Fruit fly (Drosophila melanogaster) whole organism, embryonic: ENCODE data around the gene ghi.

Experiments used
- Atf6 ChIP-seq: fragments of 200-800 bp; sonication (Bioruptor generic); IDR thresholded peaks from 2 replicates; pipeline ENCODE4 v1.3.6; 2022; ENCODE audit warnings: missing biosample characterization, missing genetic modification characterization
- C15 ChIP-seq: fragments of 200-800 bp; sonication (Bioruptor generic); IDR thresholded peaks from 3 replicates; pipeline ENCODE4 v1.3.6; 2022; ENCODE audit warnings: missing biosample characterization, missing genetic modification characterization
- CG10209 ChIP-seq: fragments of 200-800 bp; sonication (Bioruptor generic); optimal IDR thresholded peaks from 3 replicates; lab custom pipeline; 2017; ENCODE audit warnings: missing biosample characterization, mild to moderate bottlenecking, missing genetic modification characterization, missing genetic modification reagents
- CG10267 ChIP-seq: fragments of 200-800 bp; sonication (Bioruptor generic); optimal IDR thresholded peaks from 2 replicates; lab custom pipeline; 2018; ENCODE audit warnings: missing biosample characterization, mild to moderate bottlenecking, missing genetic modification characterization, moderate library complexity
- CG10654 ChIP-seq: fragments of 200-800 bp; sonication (Bioruptor generic); optimal IDR thresholded peaks from 2 replicates; lab custom pipeline; 2016; ENCODE audit warnings: missing biosample characterization, missing genetic modification characterization
- CG12236 ChIP-seq: fragments of 200-800 bp; sonication (Bioruptor generic); optimal IDR thresholded peaks from 2 replicates; lab custom pipeline; 2016; ENCODE audit warnings: missing biosample characterization, missing genetic modification characterization
- CG1233 ChIP-seq: fragments of 200-800 bp; sonication (Bioruptor generic); optimal IDR thresholded peaks from 4 replicates; lab custom pipeline; 2018; ENCODE audit warnings: missing biosample characterization, mild to moderate bottlenecking, missing genetic modification characterization
- CG13424 ChIP-seq: fragments of 200-800 bp; sonication (Bioruptor generic); optimal IDR thresholded peaks from 2 replicates; lab custom pipeline; 2019; ENCODE audit warnings: missing biosample characterization, mild to moderate bottlenecking, missing genetic modification characterization, moderate library complexity
- CG14710 ChIP-seq: fragments of 200-800 bp; sonication (Bioruptor generic); optimal IDR thresholded peaks from 3 replicates; lab custom pipeline; 2019; ENCODE audit warnings: missing biosample characterization, mild to moderate bottlenecking, missing genetic modification characterization, moderate library complexity
- CG1647 ChIP-seq: fragments of 200-800 bp; sonication (Bioruptor generic); optimal IDR thresholded peaks from 3 replicates; lab custom pipeline; 2016; ENCODE audit warnings: missing biosample characterization, missing genetic modification characterization
- CG18476 ChIP-seq: fragments of 200-800 bp; sonication (Bioruptor generic); optimal IDR thresholded peaks from 2 replicates; lab custom pipeline; 2016; ENCODE audit warnings: missing biosample characterization, mild to moderate bottlenecking, missing genetic modification characterization
- CG2129 ChIP-seq: fragments of 200-800 bp; sonication (Bioruptor generic); IDR thresholded peaks from 2 replicates; pipeline ENCODE4 v1.3.6; 2022; ENCODE audit warnings: missing biosample characterization, missing genetic modification characterization; ENCODE audit not compliant: partially characterized antibody
- CG30403 ChIP-seq: fragments of 200-800 bp; sonication (Bioruptor generic); optimal IDR thresholded peaks from 3 replicates; lab custom pipeline; 2016; ENCODE audit warnings: missing biosample characterization, missing genetic modification characterization
- CG31365 ChIP-seq: fragments of 200-800 bp; sonication (Bioruptor generic); optimal IDR thresholded peaks from 2 replicates; lab custom pipeline; 2018; ENCODE audit warnings: missing biosample characterization, mild to moderate bottlenecking, missing genetic modification characterization
- CG43689 ChIP-seq: fragments of 200-800 bp; sonication (Bioruptor generic); IDR thresholded peaks from 2 replicates; pipeline ENCODE4 v1.3.6; 2022; ENCODE audit warnings: missing biosample characterization, missing genetic modification characterization
- CG5180 ChIP-seq: fragments of 200-800 bp; sonication (Bioruptor generic); optimal IDR thresholded peaks from 3 replicates; lab custom pipeline; 2017; ENCODE audit warnings: missing biosample characterization, missing genetic modification characterization, mild to moderate bottlenecking, moderate library complexity, missing genetic modification reagents
- CG6791 ChIP-seq: fragments of 200-800 bp; sonication (Bioruptor generic); IDR thresholded peaks from 3 replicates; pipeline ENCODE4 v1.3.6; 2022; ENCODE audit warnings: missing biosample characterization, missing genetic modification characterization; ENCODE audit not compliant: partially characterized antibody
- CG7786 ChIP-seq: fragments of 200-800 bp; sonication (Bioruptor generic); optimal IDR thresholded peaks from 2 replicates; lab custom pipeline; 2016; ENCODE audit warnings: missing biosample characterization, missing genetic modification characterization
- CG9817 ChIP-seq: fragments of 200-800 bp; sonication (Bioruptor generic); optimal IDR thresholded peaks from 2 replicates; lab custom pipeline; 2018; ENCODE audit warnings: missing biosample characterization, mild to moderate bottlenecking, missing genetic modification characterization, moderate library complexity
- Ets65A ChIP-seq: fragments of 200-800 bp; sonication (Bioruptor generic); peaks from one replicate; lab custom pipeline; 2016; ENCODE audit warnings: missing biosample characterization, missing genetic modification characterization
- Ets97D ChIP-seq: fragments of 200-800 bp; sonication (Bioruptor generic); optimal IDR thresholded peaks from 3 replicates; lab custom pipeline; 2016; ENCODE audit warnings: missing biosample characterization, missing genetic modification characterization
- Hr51 ChIP-seq, 2 experiments: fragments of 200-800 bp; sonication (Bioruptor generic); optimal IDR thresholded peaks; 2 replicates in 1 of 2; 3 replicates in 1 of 2; lab custom pipeline; 2016 to 2018; ENCODE audit warnings: missing biosample characterization in 2 of 2, missing genetic modification characterization in 2 of 2, mild to moderate bottlenecking in 1 of 2, moderate library complexity in 1 of 2
- Hr78 ChIP-seq, 2 experiments: fragments of 200-800 bp in 1 of 2; fragments of >200 bp in 1 of 2; sonication (Bioruptor generic) in 1 of 2; optimal IDR thresholded peaks; 2 replicates each; lab custom pipeline; 2017 to 2019; ENCODE audit warnings: missing biosample characterization in 2 of 2, missing genetic modification characterization in 2 of 2, mild to moderate bottlenecking in 1 of 2, moderate library complexity in 1 of 2
- Myb ChIP-seq: fragments of 200-800 bp; sonication (Bioruptor generic); optimal IDR thresholded peaks from 2 replicates; lab custom pipeline; 2016; ENCODE audit warnings: missing biosample characterization, missing genetic modification characterization
- NK7.1 ChIP-seq: fragments of 200-800 bp; sonication (Bioruptor generic); optimal IDR thresholded peaks from 3 replicates; lab custom pipeline; 2016; ENCODE audit warnings: missing biosample characterization, missing genetic modification characterization
- Sin3A ChIP-seq: fragments of >200 bp; optimal IDR thresholded peaks from 2 replicates; lab custom pipeline; 2018
- Spps ChIP-seq: fragments of 200-800 bp; sonication (Bioruptor generic); optimal IDR thresholded peaks from 2 replicates; lab custom pipeline; 2018; ENCODE audit warnings: missing biosample characterization, mild to moderate bottlenecking, missing genetic modification characterization
- Tbp ChIP-seq: fragments of >200 bp; optimal IDR thresholded peaks from 2 replicates; lab custom pipeline; 2018; ENCODE audit warnings: missing biosample characterization, missing genetic modification characterization
- YL-1 ChIP-seq: fragments of 200-800 bp; sonication (Bioruptor generic); optimal IDR thresholded peaks from 3 replicates; lab custom pipeline; 2017; ENCODE audit warnings: missing biosample characterization, mild to moderate bottlenecking, missing genetic modification characterization
- ac ChIP-seq: fragments of 200-800 bp; sonication (Bioruptor generic); optimal IDR thresholded peaks from 3 replicates; lab custom pipeline; 2017; ENCODE audit warnings: missing biosample characterization, mild to moderate bottlenecking, missing genetic modification characterization
- ase ChIP-seq: fragments of 200-800 bp; sonication (Bioruptor generic); IDR thresholded peaks from 3 replicates; pipeline ENCODE4 v1.3.6; 2022; ENCODE audit warnings: missing biosample characterization, missing genetic modification characterization
- caup ChIP-seq: fragments of 200-800 bp; sonication (Bioruptor generic); optimal IDR thresholded peaks from 3 replicates; lab custom pipeline; 2017; ENCODE audit warnings: missing biosample characterization, mild to moderate bottlenecking, missing genetic modification characterization, moderate library complexity; ENCODE audit not compliant: severe bottlenecking
- crc ChIP-seq: fragments of 200-800 bp; sonication (Bioruptor generic); optimal IDR thresholded peaks from 2 replicates; lab custom pipeline; 2016; ENCODE audit warnings: missing biosample characterization, missing genetic modification characterization
- cwo ChIP-seq: fragments of 200-800 bp; sonication (Bioruptor generic); optimal IDR thresholded peaks from 3 replicates; lab custom pipeline; 2017; ENCODE audit warnings: missing biosample characterization, missing genetic modification characterization, mild to moderate bottlenecking, moderate library complexity, missing genetic modification reagents
- dpn ChIP-seq, 2 experiments: fragments of 200-800 bp; sonication (Bioruptor generic); optimal IDR thresholded peaks; 3 replicates each; lab custom pipeline; 2016; ENCODE audit warnings: missing biosample characterization in 2 of 2, missing genetic modification characterization in 2 of 2
- dysf ChIP-seq: fragments of 200-800 bp; sonication (Bioruptor generic); IDR thresholded peaks from 3 replicates; pipeline ENCODE4 v1.3.6; 2022; ENCODE audit warnings: missing biosample characterization, missing genetic modification characterization
- eve ChIP-seq, 2 experiments: fragments of >200 bp; optimal IDR thresholded peaks; 2 replicates each; lab custom pipeline; 2017; ENCODE audit warnings: missing biosample characterization in 2 of 2, missing genetic modification characterization in 2 of 2
- fd102C ChIP-seq: fragments of 200-800 bp; sonication (Bioruptor generic); optimal IDR thresholded peaks from 2 replicates; lab custom pipeline; 2018; ENCODE audit warnings: missing biosample characterization, mild to moderate bottlenecking, missing genetic modification characterization, moderate library complexity
- gsb ChIP-seq: fragments of 200-800 bp; sonication (Bioruptor generic); IDR thresholded peaks from 2 replicates; pipeline ENCODE4 v1.3.6; 2022; ENCODE audit warnings: missing biosample characterization, missing genetic modification characterization
- h ChIP-seq: fragments of >200 bp; optimal IDR thresholded peaks from 2 replicates; lab custom pipeline; 2017
- hbn ChIP-seq: fragments of 200-800 bp; sonication (Bioruptor generic); IDR thresholded peaks from 2 replicates; pipeline ENCODE4 v1.3.6; 2022; ENCODE audit warnings: missing biosample characterization, missing genetic modification characterization; ENCODE audit not compliant: partially characterized antibody
- her ChIP-seq: fragments of 200-800 bp; sonication (Bioruptor generic); optimal IDR thresholded peaks from 2 replicates; lab custom pipeline; 2016; ENCODE audit warnings: missing biosample characterization, missing genetic modification characterization
- insv ChIP-seq, 2 experiments: fragments of 200-800 bp; sonication (Bioruptor generic); optimal IDR thresholded peaks; 3 replicates each; lab custom pipeline; 2016 to 2018; ENCODE audit warnings: missing biosample characterization in 2 of 2, missing genetic modification characterization in 2 of 2
- jumu ChIP-seq: fragments of 200-800 bp; sonication (Bioruptor generic); optimal IDR thresholded peaks from 3 replicates; lab custom pipeline; 2016; ENCODE audit warnings: missing biosample characterization, missing genetic modification characterization
- pho ChIP-seq: fragments of 200-800 bp; sonication (Bioruptor generic); optimal IDR thresholded peaks from 2 replicates; lab custom pipeline; 2016; ENCODE audit warnings: missing biosample characterization, missing genetic modification characterization
- sob ChIP-seq: fragments of 200-800 bp; sonication (Bioruptor generic); IDR thresholded peaks from 2 replicates; pipeline ENCODE4 v1.3.6; 2022; ENCODE audit warnings: missing biosample characterization, missing genetic modification characterization
- tll ChIP-seq, 2 experiments: fragments of 200-800 bp in 1 of 2; fragments of >200 bp in 1 of 2; sonication (Bioruptor generic) in 1 of 2; optimal IDR thresholded peaks; 2 replicates each; lab custom pipeline; 2017 to 2019; ENCODE audit warnings: missing biosample characterization in 2 of 2, missing genetic modification characterization in 2 of 2, mild to moderate bottlenecking in 1 of 2, moderate library complexity in 1 of 2
- tna ChIP-seq: fragments of 200-800 bp; sonication (Bioruptor generic); IDR thresholded peaks from 2 replicates; pipeline ENCODE4 v1.3.6; 2022; ENCODE audit warnings: missing biosample characterization, missing genetic modification characterization; ENCODE audit not compliant: partially characterized antibody
- trem ChIP-seq: fragments of 200-800 bp; optimal IDR thresholded peaks from 3 replicates; lab custom pipeline; 2019; ENCODE audit warnings: missing biosample characterization, mild to moderate bottlenecking, missing genetic modification characterization, moderate library complexity
- unc-4 ChIP-seq: fragments of 200-800 bp; sonication (Bioruptor generic); IDR thresholded peaks from 2 replicates; pipeline ENCODE4 v1.3.6; 2022; ENCODE audit warnings: missing biosample characterization, missing genetic modification characterization; ENCODE audit not compliant: partially characterized antibody
- zen2 ChIP-seq: fragments of 200-800 bp; sonication (Bioruptor generic); IDR thresholded peaks from 3 replicates; pipeline ENCODE4 v1.3.6; 2022; ENCODE audit warnings: missing biosample characterization, missing genetic modification characterization; ENCODE audit not compliant: partially characterized antibody

ghi gene

dm6 chr3L:9487586-9487985 lies 35.9 kb downstream of the ghi start, which contains the start of gene pall (continued):
- TF ChIP-seq Hr51 (GFP tag; optimal IDR thresholded peaks at IDR 0.05; lab: Kevin White, UChicago) (no peak), CG14710 (tag; lab: Kevin White, UChicago) (peak; percentile 32), her (GFP tag; lab: Kevin White, UChicago) (no peak), insv (GFP tag; optimal IDR thresholded peaks at IDR 0.05; lab: Kevin White, UChicago) (no peak), CG18476 (GFP tag; lab: Kevin White, UChicago) (no peak), fd102C (GFP tag; lab: Kevin White, UChicago) (no peak), zen2 (GFP tag; lab: Robert Waterston, UW) (no peak), pho (GFP tag; lab: Kevin White, UChicago) (no peak), sob (GFP tag; lab: Robert Waterston, UW) (no peak), h (lab: Kevin White, UChicago) (no peak), trem (tag; lab: Kevin White, UChicago) (peak; percentile 60), NK7.1 (GFP tag; lab: Kevin White, UChicago) (no peak), Ets97D (peak; percentile 38), CG31365 (tag; lab: Kevin White, UChicago) (no peak), Spps (tag; lab: Kevin White, UChicago) (no peak), CG30403 (GFP tag; lab: Kevin White, UChicago) (no peak), jumu (GFP tag; lab: Kevin White, UChicago) (no peak), CG13424 (no peak), CG10209 (no peak), CG10654 (GFP tag; lab: Kevin White, UChicago) (no peak), CG1233 (GFP tag; lab: Kevin White, UChicago) (no peak), crc (GFP tag; lab: Kevin White, UChicago) (no peak), Ets65A (GFP tag; lab: Kevin White, UChicago) (no peak), eve (GFP tag; optimal IDR thresholded peaks at IDR 0.05; lab: Kevin White, UChicago) (no peak), CG2129 (GFP tag; lab: Robert Waterston, UW) (no peak), CG9817 (no peak), tna (no peak), unc-4 (GFP tag; lab: Robert Waterston, UW) (peak; percentile 43; the same call in 1 of the 2 replicates), tll (GFP tag; optimal IDR thresholded peaks at IDR 0.05; lab: Kevin White, UChicago) (no peak), CG1647 (GFP tag; lab: Kevin White, UChicago) (no peak), caup (GFP tag; lab: Kevin White, UChicago) (no peak), hbn (GFP tag; lab: Robert Waterston, UW) (peak; percentile 33; the same call in 1 of the 2 replicates), Tbp (GFP tag; lab: Kevin White, UChicago) (no peak), C15 (GFP tag; lab: Robert Waterston, UW) (no peak), CG12236 (no peak), Atf6 (GFP tag; lab: Robert Waterston, UW) (no peak), CG7786 (GFP tag; lab: Kevin White, UChicago) (no peak), CG10267 (tag; lab: Kevin White, UChicago) (no peak), Myb (GFP tag; lab: Kevin White, UChicago) (peak; percentile 17), dpn (GFP tag; optimal IDR thresholded peaks at IDR 0.05; lab: Kevin White, UChicago) (no peak), YL-1 (GFP tag; lab: Kevin White, UChicago) (peak; percentile 63), CG43689 (GFP tag; lab: Robert Waterston, UW) (no peak), ac (no peak), dysf (GFP tag; lab: Robert Waterston, UW) (no peak), Hr78 (GFP tag; optimal IDR thresholded peaks at IDR 0.05; lab: Kevin White, UChicago) (no peak), cwo (GFP tag; lab: Kevin White, UChicago) (no peak), CG5180 (GFP tag; lab: Kevin White, UChicago) (no peak), Sin3A (no peak), gsb (GFP tag; lab: Robert Waterston, UW) (no peak), CG6791 (GFP tag; lab: Robert Waterston, UW) (no peak), ase (GFP tag; lab: Robert Waterston, UW) (no peak)
